Worm (Caenorhabditis elegans) whole organism, L1 larva: Measurements from ENCODE around the gene dyf-11.

Source experiments
- C04F5.9 ChIP-seq: sonication (generic microtip); optimal IDR thresholded peaks from 2 replicates; lab custom pipeline; 2016; ENCODE audit warnings: missing genetic modification characterization, missing compliant biosample characterization
- C16A3.4 ChIP-seq: fragments of 150-350 bp; optimal IDR thresholded peaks from 2 replicates; lab custom pipeline; 2014; ENCODE audit warnings: missing biosample characterization, missing genetic modification characterization
- F16B12.6 ChIP-seq: fragments of 150-350 bp; optimal IDR thresholded peaks from 2 replicates; lab custom pipeline; 2014; ENCODE audit warnings: missing biosample characterization, missing genetic modification characterization
- blmp-1 ChIP-seq: fragments of 150-350 bp; optimal IDR thresholded peaks from 2 replicates; lab custom pipeline; 2014; ENCODE audit warnings: missing biosample characterization, missing genetic modification characterization
- ceh-8 ChIP-seq: fragments of 200-800 bp; sonication (Bioruptor generic); optimal IDR thresholded peaks from 2 replicates; lab custom pipeline; 2018; ENCODE audit warnings: mild to moderate bottlenecking, missing genetic modification characterization, moderate library complexity, missing compliant biosample characterization
- ceh-82 ChIP-seq, 3 experiments: fragments of 150-350 bp in 1 of 3; sonication (generic microtip) in 2 of 3; optimal IDR thresholded peaks; 2 replicates each; lab custom pipeline; 2014 to 2017; ENCODE audit warnings: missing biosample characterization in 3 of 3, missing genetic modification characterization in 3 of 3
- ceh-90 ChIP-seq: sonication (generic microtip); optimal IDR thresholded peaks from 2 replicates; lab custom pipeline; 2016; ENCODE audit warnings: missing genetic modification characterization, missing compliant biosample characterization
- ces-1 ChIP-seq: fragments of 150-350 bp; optimal IDR thresholded peaks from 2 replicates; lab custom pipeline; 2014; ENCODE audit warnings: missing biosample characterization, missing genetic modification reagents, missing genetic modification characterization
- dsc-1 ChIP-seq: sonication (generic microtip); optimal IDR thresholded peaks from 2 replicates; lab custom pipeline; 2016; ENCODE audit warnings: mild to moderate bottlenecking, missing genetic modification characterization, missing compliant biosample characterization
- efl-1 ChIP-seq, 4 experiments: fragments of 150-350 bp; optimal IDR thresholded peaks in 3 of 4; peaks in 1 of 4; 1 replicate in 1 of 4; 2 replicates in 3 of 4; lab custom pipeline; 2014; ENCODE audit warnings: missing biosample characterization in 2 of 4, missing genetic modification characterization in 2 of 4, missing genetic modification reagents in 2 of 4
- egl-13 ChIP-seq: sonication (generic microtip); optimal IDR thresholded peaks from 2 replicates; lab custom pipeline; 2016; ENCODE audit warnings: missing genotype, missing genetic modification reagents, missing genetic modification characterization, missing compliant biosample characterization
- elt-2 ChIP-seq: sonication (generic microtip); optimal IDR thresholded peaks from 2 replicates; lab custom pipeline; 2016; ENCODE audit warnings: missing genetic modification characterization, mild to moderate bottlenecking, inconsistent platforms, missing compliant biosample characterization, missing genetic modification reagents
- fkh-4 ChIP-seq: sonication (generic microtip); optimal IDR thresholded peaks from 2 replicates; lab custom pipeline; 2016; ENCODE audit warnings: missing compliant biosample characterization, missing genetic modification characterization, borderline replicate concordance
- fkh-8 ChIP-seq: sonication (generic microtip); optimal IDR thresholded peaks from 2 replicates; lab custom pipeline; 2016; ENCODE audit warnings: mild to moderate bottlenecking, missing genetic modification characterization, missing compliant biosample characterization
- fos-1 ChIP-seq: fragments of 150-350 bp; optimal IDR thresholded peaks from 2 replicates; lab custom pipeline; 2014; ENCODE audit warnings: missing biosample characterization, missing genetic modification characterization
- hpl-2 ChIP-seq: fragments of 150-350 bp; optimal IDR thresholded peaks from 2 replicates; lab custom pipeline; 2014; ENCODE audit warnings: missing biosample characterization, missing genetic modification reagents, missing genetic modification characterization
- irx-1 ChIP-seq: sonication (generic microtip); optimal IDR thresholded peaks from 2 replicates; lab custom pipeline; 2016; ENCODE audit warnings: missing genetic modification characterization, missing compliant biosample characterization
- isw-1 ChIP-seq: fragments of 200-800 bp; sonication (Bioruptor generic); IDR thresholded peaks from 2 replicates; pipeline ENCODE4 v1.3.6; 2022; ENCODE audit warnings: missing genetic modification characterization, missing compliant biosample characterization
- lin-14 ChIP-seq: fragments of 200-800 bp; sonication (Bioruptor generic); optimal IDR thresholded peaks from 2 replicates; lab custom pipeline; 2018; ENCODE audit warnings: mild to moderate bottlenecking, missing genetic modification characterization, moderate library complexity, missing compliant biosample characterization
- lin-35 ChIP-seq, 2 experiments: fragments of 150-350 bp; optimal IDR thresholded peaks; 2 replicates each; lab custom pipeline; 2014; ENCODE audit warnings: missing biosample characterization in 2 of 2, missing genetic modification characterization in 2 of 2, missing genetic modification reagents in 2 of 2
- lin-39 ChIP-seq: fragments of 150-350 bp; optimal IDR thresholded peaks from 2 replicates; lab custom pipeline; 2014; ENCODE audit warnings: missing biosample characterization, missing genetic modification reagents, missing genetic modification characterization
- mdl-1 ChIP-seq, 2 experiments: fragments of 150-350 bp; optimal IDR thresholded peaks; 2 replicates each; lab custom pipeline; 2014 to 2017; ENCODE audit warnings: missing biosample characterization in 2 of 2, missing genetic modification characterization in 2 of 2, inconsistent platforms in 1 of 2
- mep-1 ChIP-seq: fragments of 150-350 bp; optimal IDR thresholded peaks from 2 replicates; lab custom pipeline; 2014; ENCODE audit warnings: missing biosample characterization, missing genetic modification characterization
- nhr-11 ChIP-seq: fragments of 150-350 bp; optimal IDR thresholded peaks from 2 replicates; lab custom pipeline; 2014; ENCODE audit warnings: missing biosample characterization, missing genetic modification characterization
- nhr-19 ChIP-seq: fragments of 200-800 bp; sonication (Bioruptor generic); conservative IDR thresholded peaks from 2 replicates; pipeline ENCODE4 v1.3.6; 2022; ENCODE audit warnings: missing genetic modification characterization, missing compliant biosample characterization
- nhr-20 ChIP-seq: sonication (generic microtip); optimal IDR thresholded peaks from 2 replicates; lab custom pipeline; 2016; ENCODE audit warnings: mild to moderate bottlenecking, missing genetic modification characterization, missing compliant biosample characterization
- nhr-47 ChIP-seq: sonication (generic microtip); optimal IDR thresholded peaks from 2 replicates; lab custom pipeline; 2016; ENCODE audit warnings: mild to moderate bottlenecking, missing genetic modification characterization, moderate library complexity, missing compliant biosample characterization
- nhr-71 ChIP-seq: sonication (generic microtip); optimal IDR thresholded peaks from 2 replicates; lab custom pipeline; 2016; ENCODE audit warnings: mild to moderate bottlenecking, missing genetic modification characterization, moderate library complexity, missing compliant biosample characterization
- nhr-77 ChIP-seq: fragments of 150-350 bp; optimal IDR thresholded peaks from 2 replicates; lab custom pipeline; 2014; ENCODE audit warnings: missing biosample characterization, missing genetic modification characterization
- nhr-84 ChIP-seq: sonication (generic microtip); optimal IDR thresholded peaks from 2 replicates; lab custom pipeline; 2017; ENCODE audit warnings: missing biosample characterization, missing genetic modification characterization
- nhr-85 ChIP-seq: sonication (generic microtip); peaks from one replicate; lab custom pipeline; 2016; ENCODE audit warnings: missing genetic modification characterization, inconsistent platforms, missing compliant biosample characterization
- nhr-90 ChIP-seq: sonication (generic microtip); optimal IDR thresholded peaks from 2 replicates; lab custom pipeline; 2016; ENCODE audit warnings: mild to moderate bottlenecking, missing genetic modification characterization, missing compliant biosample characterization; ENCODE audit not compliant: poor library complexity
- pag-3 ChIP-seq: sonication (generic microtip); optimal IDR thresholded peaks from 2 replicates; lab custom pipeline; 2017; ENCODE audit warnings: missing genetic modification characterization, mild to moderate bottlenecking, missing compliant biosample characterization, antibody characterized with exemption, borderline replicate concordance; ENCODE audit not compliant: insufficient read depth
- pqm-1 ChIP-seq: sonication (generic microtip); optimal IDR thresholded peaks from 3 replicates; lab custom pipeline; 2017; ENCODE audit warnings: missing biosample characterization, missing genetic modification characterization
- rnt-1 ChIP-seq: sonication (generic microtip); optimal IDR thresholded peaks from 2 replicates; lab custom pipeline; 2016; ENCODE audit warnings: mild to moderate bottlenecking, missing genetic modification characterization, moderate library complexity, missing compliant biosample characterization
- snu-23 ChIP-seq: sonication (generic microtip); optimal IDR thresholded peaks from 2 replicates; lab custom pipeline; 2016; ENCODE audit warnings: missing genetic modification characterization, missing compliant biosample characterization
- sox-4 ChIP-seq: sonication (generic microtip); optimal IDR thresholded peaks from 2 replicates; lab custom pipeline; 2016; ENCODE audit warnings: missing genetic modification characterization, missing compliant biosample characterization
- sptf-1 ChIP-seq: fragments of 150-350 bp; optimal IDR thresholded peaks from 2 replicates; lab custom pipeline; 2014; ENCODE audit warnings: missing biosample characterization, missing genetic modification characterization
- swsn-7 ChIP-seq: sonication (generic microtip); optimal IDR thresholded peaks from 2 replicates; lab custom pipeline; 2016; ENCODE audit warnings: missing genetic modification characterization, missing compliant biosample characterization
- tbx-2 ChIP-seq: sonication (generic microtip); optimal IDR thresholded peaks from 2 replicates; lab custom pipeline; 2016; ENCODE audit warnings: missing genetic modification characterization, missing compliant biosample characterization
- tlp-1 ChIP-seq: fragments of 150-350 bp; optimal IDR thresholded peaks from 2 replicates; lab custom pipeline; 2014; ENCODE audit warnings: missing biosample characterization, missing genetic modification characterization
- unc-30 ChIP-seq: sonication (generic microtip); optimal IDR thresholded peaks from 2 replicates; lab custom pipeline; 2017; ENCODE audit warnings: missing biosample characterization, missing genetic modification characterization
- unc-62 ChIP-seq: fragments of 150-350 bp; optimal IDR thresholded peaks from 2 replicates; lab custom pipeline; 2014; ENCODE audit warnings: missing biosample characterization, missing genetic modification reagents, missing genetic modification characterization
- unc-86 ChIP-seq: sonication (generic microtip); optimal IDR thresholded peaks from 2 replicates; lab custom pipeline; 2016; ENCODE audit warnings: missing genetic modification characterization, missing compliant biosample characterization
- xbp-1 ChIP-seq: sonication (generic microtip); optimal IDR thresholded peaks from 2 replicates; lab custom pipeline; 2016; ENCODE audit warnings: missing genetic modification characterization, missing compliant biosample characterization
- ztf-11 ChIP-seq, 2 experiments: sonication (generic microtip); optimal IDR thresholded peaks; 2 replicates each; lab custom pipeline; 2016 to 2017; ENCODE audit warnings: missing genetic modification characterization in 2 of 2, missing biosample characterization in 1 of 2, missing compliant biosample characterization in 1 of 2

dyf-11 gene

ce11 chrX:780027-780426 is 16.5 kb downstream of the dyf-11 start:
- TF ChIP-seq efl-1 (optimal IDR thresholded peaks at IDR 0.05; lab: Kevin White, UChicago) (no peak), efl-1 (GFP tag; optimal IDR thresholded peaks at IDR 0.05 in 1 of 2; lab: Kevin White, UChicago) (peak in 1 of 2 experiments; percentile 71), dsc-1 (tag; lab: Kevin White, UChicago) (no peak)

ce11 chrX:784853-785252 is 21.3 kb downstream of the dyf-11 start, which contains the start of gene T04G9.6:
Gene T04G9.6, minus strand, starts transcription at chrX:784953.
- TF ChIP-seq nhr-20 (no peak), rnt-1 (tag; lab: Kevin White, UChicago) (no peak), lin-39 (tag; lab: Kevin White, UChicago) (no peak), pag-3 (tag; lab: Kevin White, UChicago) (no peak), fos-1 (tag; lab: Kevin White, UChicago) (no peak), nhr-84 (tag; lab: Kevin White, UChicago) (no peak), egl-13 (no peak), lin-14 (GFP tag; lab: Kevin White, UChicago) (no peak), ceh-8 (GFP tag; lab: Kevin White, UChicago) (no peak), blmp-1 (no peak), F16B12.6 (tag; lab: Kevin White, UChicago) (no peak), nhr-11 (tag; lab: Kevin White, UChicago) (no peak), mep-1 (tag; lab: Kevin White, UChicago) (no peak), C16A3.4 (no peak)

ce11 chrX:785368-785767 is 21.8 kb downstream of the dyf-11 start:
- no peak for TF ChIP-seq nhr-71
- TF ChIP-seq mep-1 (tag; lab: Kevin White, UChicago) = no peak
- TF ChIP-seq lin-35 (GFP tag; optimal IDR thresholded peaks at IDR 0.05; lab: Kevin White, UChicago) = no peak
- no peak; the same call in 1 of the 2 replicates for TF ChIP-seq nhr-19 (GFP tag; lab: Robert Waterston, UW)
- TF ChIP-seq swsn-7 (tag; lab: Kevin White, UChicago) = peak; percentile 34
- peak; percentile 13 for TF ChIP-seq irx-1 (tag; lab: Kevin White, UChicago)
- TF ChIP-seq rnt-1 (tag; lab: Kevin White, UChicago) = peak; percentile 51
- TF ChIP-seq nhr-90 (tag; lab: Kevin White, UChicago) = peak; percentile 58
- TF ChIP-seq snu-23 (GFP tag; lab: Kevin White, UChicago) = peak; percentile 66
- no peak for TF ChIP-seq nhr-11 (tag; lab: Kevin White, UChicago)
- peak; percentile 11 for TF ChIP-seq tbx-2 (tag; lab: Kevin White, UChicago)
- no peak for TF ChIP-seq ceh-90 (tag; lab: Kevin White, UChicago)
- TF ChIP-seq fkh-8 (tag; lab: Kevin White, UChicago) = no peak
- peak; percentile 68 for TF ChIP-seq nhr-47 (tag; lab: Kevin White, UChicago)
- TF ChIP-seq xbp-1 (tag; lab: Kevin White, UChicago) = peak; percentile 27
- no peak for TF ChIP-seq mdl-1 (tag; optimal IDR thresholded peaks at IDR 0.05; lab: Kevin White, UChicago)
- no peak for TF ChIP-seq tlp-1 (tag; lab: Kevin White, UChicago)
- peak; percentile 12 for TF ChIP-seq sox-4
- peak; percentile 75 for TF ChIP-seq dsc-1 (tag; lab: Kevin White, UChicago)
- TF ChIP-seq hpl-2 (GFP tag; lab: Kevin White, UChicago) = no peak
- TF ChIP-seq ceh-8 (GFP tag; lab: Kevin White, UChicago) = peak; percentile 29
- TF ChIP-seq nhr-85 (tag; lab: Kevin White, UChicago) = peak; percentile 68
- peak; percentile 8 for TF ChIP-seq C16A3.4
- TF ChIP-seq efl-1 (optimal IDR thresholded peaks at IDR 0.05; lab: Kevin White, UChicago) = no peak
- peak in 1 of 2 experiments; percentile 69 for TF ChIP-seq efl-1 (GFP tag; optimal IDR thresholded peaks at IDR 0.05 in 1 of 2; lab: Kevin White, UChicago)
- TF ChIP-seq unc-86 (tag; lab: Kevin White, UChicago) = no peak
- TF ChIP-seq nhr-20 = peak; percentile 26
- TF ChIP-seq ceh-82 (tag; optimal IDR thresholded peaks at IDR 0.05; lab: Kevin White, UChicago) = peak in 1 of 3 experiments; percentile 34
- TF ChIP-seq, all 84 proteins: peak for 16

- TF ChIP-seq irx-1 (tag; lab: Kevin White, UChicago) (no peak), fkh-4 (tag; lab: Kevin White, UChicago) (no peak), unc-30 (tag; lab: Kevin White, UChicago) (no peak), F16B12.6 (tag; lab: Kevin White, UChicago) (no peak), hpl-2 (GFP tag; lab: Kevin White, UChicago) (no peak), nhr-77 (tag; lab: Kevin White, UChicago) (no peak), isw-1 (no peak), sptf-1 (no peak), ces-1 (no peak), nhr-90 (tag; lab: Kevin White, UChicago) (no peak), mdl-1 (tag; optimal IDR thresholded peaks at IDR 0.05; lab: Kevin White, UChicago) (no peak), elt-2 (tag; lab: Kevin White, UChicago) (no peak), C04F5.9 (tag; lab: Kevin White, UChicago) (no peak), pqm-1 (no peak), ztf-11 (tag; optimal IDR thresholded peaks at IDR 0.05; lab: Kevin White, UChicago) (no peak), unc-62 (GFP tag; lab: Kevin White, UChicago) (no peak), rnt-1 (tag; lab: Kevin White, UChicago) (peak; percentile 29), nhr-71 (no peak)
These were observed 24.4 kb downstream of the dyf-11 start, which contains the start of gene attf-5 for ce11 chrX:787992-788391. Gene attf-5, plus strand, starts transcription at chrX:788353.
